Worm (Caenorhabditis elegans) whole organism, L3 larva: ENCODE data around the gene srh-213.
"Not testable (repeated sequence)": the region's sequence is repeated elsewhere in the genome, so short reads cannot be mapped to it uniquely, and the experiment has no call there.

Source experiments
- R02D3.7 ChIP-seq: fragments of 150-350 bp; optimal IDR thresholded peaks from 2 replicates; lab custom pipeline; 2014; ENCODE audit warnings: missing biosample characterization, missing genetic modification characterization
- aly-2 ChIP-seq: fragments of 150-350 bp; optimal IDR thresholded peaks from 2 replicates; lab custom pipeline; 2014; ENCODE audit warnings: missing biosample characterization, missing genetic modification characterization
- ama-1 ChIP-seq: fragments of 150-350 bp; optimal IDR thresholded peaks from 2 replicates; lab custom pipeline; 2018
- ceh-16 ChIP-seq: sonication (generic microtip); optimal IDR thresholded peaks from 2 replicates; lab custom pipeline; 2017; ENCODE audit warnings: missing biosample characterization, missing genetic modification characterization
- ceh-28 ChIP-seq: fragments of 150-350 bp; optimal IDR thresholded peaks from 2 replicates; lab custom pipeline; 2014; ENCODE audit warnings: missing biosample characterization, missing genetic modification reagents, missing genetic modification characterization
- ceh-82 ChIP-seq: fragments of 150-350 bp; optimal IDR thresholded peaks from 2 replicates; lab custom pipeline; 2014; ENCODE audit warnings: missing biosample characterization, missing genetic modification characterization
- daf-12 ChIP-seq: fragments of 150-350 bp; optimal IDR thresholded peaks from 2 replicates; lab custom pipeline; 2014; ENCODE audit warnings: missing biosample characterization, missing genetic modification reagents, missing genetic modification characterization
- elt-1 ChIP-seq: fragments of 150-350 bp; optimal IDR thresholded peaks from 2 replicates; lab custom pipeline; 2014; ENCODE audit warnings: missing biosample characterization, missing genetic modification characterization
- elt-2 ChIP-seq: sonication (generic microtip); optimal IDR thresholded peaks from 2 replicates; lab custom pipeline; 2016; ENCODE audit warnings: missing genetic modification reagents, mild to moderate bottlenecking, missing genetic modification characterization, missing compliant biosample characterization
- elt-3 ChIP-seq, 3 experiments: fragments of 150-350 bp in 1 of 3; sonication (generic microtip) in 2 of 3; optimal IDR thresholded peaks; 2 replicates in 2 of 3; 4 replicates in 1 of 3; lab custom pipeline; 2014 to 2017; ENCODE audit warnings: missing biosample characterization in 3 of 3, missing genetic modification characterization in 3 of 3
- fkh-10 ChIP-seq: sonication (generic microtip); optimal IDR thresholded peaks from 2 replicates; lab custom pipeline; 2017; ENCODE audit warnings: missing biosample characterization, missing genetic modification reagents, missing genetic modification characterization
- fkh-2 ChIP-seq: fragments of 150-350 bp; optimal IDR thresholded peaks from 2 replicates; lab custom pipeline; 2014; ENCODE audit warnings: missing biosample characterization, missing genetic modification reagents, missing genetic modification characterization
- fos-1 ChIP-seq: fragments of 150-350 bp; optimal IDR thresholded peaks from 2 replicates; lab custom pipeline; 2014; ENCODE audit warnings: missing biosample characterization, missing genetic modification characterization
- hmg-11 ChIP-seq: sonication (generic microtip); optimal IDR thresholded peaks from 2 replicates; lab custom pipeline; 2016; ENCODE audit warnings: missing genetic modification characterization, missing compliant biosample characterization
- lin-15B ChIP-seq: fragments of 150-350 bp; optimal IDR thresholded peaks from 2 replicates; lab custom pipeline; 2014; ENCODE audit warnings: missing biosample characterization, missing genetic modification characterization
- lsy-12 ChIP-seq: sonication (generic microtip); optimal IDR thresholded peaks from 2 replicates; lab custom pipeline; 2016; ENCODE audit warnings: mild to moderate bottlenecking, missing genetic modification characterization, missing compliant biosample characterization
- mml-1 ChIP-seq: fragments of 150-350 bp; sonication (generic microtip); optimal IDR thresholded peaks from 3 replicates; lab custom pipeline; 2014; ENCODE audit warnings: missing biosample characterization, missing genetic modification characterization
- nhr-11 ChIP-seq: fragments of 150-350 bp; optimal IDR thresholded peaks from 2 replicates; lab custom pipeline; 2014; ENCODE audit warnings: missing biosample characterization, missing genetic modification characterization
- nhr-12 ChIP-seq: fragments of 150-350 bp; optimal IDR thresholded peaks from 2 replicates; lab custom pipeline; 2014; ENCODE audit warnings: missing biosample characterization, missing genetic modification characterization
- nhr-23 ChIP-seq: fragments of 150-350 bp; optimal IDR thresholded peaks from 2 replicates; lab custom pipeline; 2014; ENCODE audit warnings: missing biosample characterization, missing genetic modification reagents, missing genetic modification characterization
- nhr-237 ChIP-seq: fragments of 150-350 bp; optimal IDR thresholded peaks from 2 replicates; lab custom pipeline; 2014; ENCODE audit warnings: missing biosample characterization, missing genetic modification characterization
- nhr-28 ChIP-seq: fragments of 150-350 bp; optimal IDR thresholded peaks from 2 replicates; lab custom pipeline; 2014; ENCODE audit warnings: missing biosample characterization, missing genetic modification characterization
- nhr-43 ChIP-seq: sonication (generic microtip); optimal IDR thresholded peaks from 2 replicates; lab custom pipeline; 2016; ENCODE audit warnings: mild to moderate bottlenecking, missing genetic modification characterization, missing compliant biosample characterization; ENCODE audit not compliant: poor library complexity, severe bottlenecking
- nhr-67 ChIP-seq: fragments of 150-350 bp; optimal IDR thresholded peaks from 2 replicates; lab custom pipeline; 2014; ENCODE audit warnings: missing biosample characterization, missing genetic modification characterization
- nhr-77 ChIP-seq: fragments of 150-350 bp; optimal IDR thresholded peaks from 2 replicates; lab custom pipeline; 2014; ENCODE audit warnings: missing biosample characterization, missing genetic modification characterization
- pha-4 ChIP-seq: fragments of 150-350 bp; optimal IDR thresholded peaks from 2 replicates; lab custom pipeline; 2014; ENCODE audit warnings: missing biosample characterization, missing genetic modification reagents, missing genetic modification characterization
- sea-2 ChIP-seq: fragments of 150-350 bp; sonication (generic microtip); optimal IDR thresholded peaks from 4 replicates; lab custom pipeline; 2014; ENCODE audit warnings: missing biosample characterization, missing genetic modification reagents, missing genetic modification characterization
- tbx-2 ChIP-seq: sonication (generic microtip); optimal IDR thresholded peaks from 2 replicates; lab custom pipeline; 2016; ENCODE audit warnings: mild to moderate bottlenecking, missing genetic modification characterization, missing compliant biosample characterization
- unc-39 ChIP-seq: sonication (generic microtip); optimal IDR thresholded peaks from 4 replicates; lab custom pipeline; 2017; ENCODE audit warnings: missing biosample characterization, missing genetic modification characterization
- unc-62 ChIP-seq: fragments of 150-350 bp; sonication (generic microtip); optimal IDR thresholded peaks from 4 replicates; lab custom pipeline; 2014; ENCODE audit warnings: missing biosample characterization, missing genetic modification reagents, missing genetic modification characterization
- zag-1 ChIP-seq: fragments of 150-350 bp; optimal IDR thresholded peaks from 2 replicates; lab custom pipeline; 2014; ENCODE audit warnings: missing biosample characterization, missing genetic modification characterization
- ztf-11 ChIP-seq: fragments of 150-350 bp; optimal IDR thresholded peaks from 2 replicates; lab custom pipeline; 2014; ENCODE audit warnings: missing biosample characterization, missing genetic modification characterization
- ztf-4 ChIP-seq: fragments of 150-350 bp; optimal IDR thresholded peaks from 2 replicates; lab custom pipeline; 2014; ENCODE audit warnings: missing biosample characterization, missing genetic modification characterization

The srh-213 gene

ce11 chrV:3631591-3631990 is 36.8 kb upstream of the srh-213 start, which contains the start of gene F59B1.6:
Gene F59B1.6, minus strand, starts transcription at chrV:3631691.
- TF ChIP-seq fos-1 (tag; lab: Kevin White, UChicago): no peak
- TF ChIP-seq nhr-12 (tag; lab: Kevin White, UChicago): no peak
- TF ChIP-seq, all 47 proteins: peak for 0

- no peak for TF ChIP-seq unc-62 (GFP tag; lab: Kevin White, UChicago)
- no peak for TF ChIP-seq lsy-12 (tag; lab: Kevin White, UChicago)
- TF ChIP-seq sea-2 (GFP tag; lab: Kevin White, UChicago): no peak
- TF ChIP-seq R02D3.7 (tag; lab: Kevin White, UChicago): no peak
- TF ChIP-seq unc-39 (tag; lab: Kevin White, UChicago): no peak
- TF ChIP-seq fkh-2 (tag; lab: Kevin White, UChicago): no peak
- TF ChIP-seq nhr-28 (tag; lab: Kevin White, UChicago): no peak
- no peak for TF ChIP-seq pha-4 (tag; lab: Kevin White, UChicago)
- TF ChIP-seq ceh-16 (tag; lab: Kevin White, UChicago): no peak
- no peak for TF ChIP-seq nhr-67 (tag; lab: Kevin White, UChicago)
- TF ChIP-seq fkh-10 (GFP tag; lab: Kevin White, UChicago): no peak
Measured at ce11 chrV:3626944-3627343, 32.1 kb upstream of the srh-213 start, which contains the start of gene F59B1.4. Gene F59B1.4, minus strand, starts transcription at chrV:3627044.

DNA sequence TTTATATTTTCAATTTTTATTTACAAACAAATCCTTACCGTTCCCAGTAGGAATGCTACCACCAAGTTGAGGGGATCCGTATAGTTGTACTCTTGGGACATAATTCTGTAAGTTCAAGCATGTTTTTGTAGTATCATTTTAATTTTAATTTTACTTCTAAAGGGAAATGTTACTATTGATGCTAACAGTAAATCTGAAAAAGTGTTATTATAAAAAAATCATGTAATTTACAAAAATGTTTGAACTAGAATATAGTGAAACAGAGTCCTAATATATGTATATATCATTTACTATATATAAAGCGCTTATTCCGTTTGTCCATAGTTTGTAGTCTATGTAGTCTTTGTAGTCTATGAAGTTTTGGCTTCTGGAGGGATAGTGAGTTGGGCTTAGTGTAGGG is 25.8 kb upstream of the srh-213 start, which contains the start of gene srx-93:
srx-93 (minus strand) TSS at position 101 of the 400 bp plus-strand sequence.
- TF ChIP-seq fos-1, aly-2, R02D3.7 (tag; lab: Kevin White, UChicago): not testable (repeated sequence)
- TF ChIP-seq, all 47 proteins: peak for 0; not testable (repeated sequence) for 47

DNA sequence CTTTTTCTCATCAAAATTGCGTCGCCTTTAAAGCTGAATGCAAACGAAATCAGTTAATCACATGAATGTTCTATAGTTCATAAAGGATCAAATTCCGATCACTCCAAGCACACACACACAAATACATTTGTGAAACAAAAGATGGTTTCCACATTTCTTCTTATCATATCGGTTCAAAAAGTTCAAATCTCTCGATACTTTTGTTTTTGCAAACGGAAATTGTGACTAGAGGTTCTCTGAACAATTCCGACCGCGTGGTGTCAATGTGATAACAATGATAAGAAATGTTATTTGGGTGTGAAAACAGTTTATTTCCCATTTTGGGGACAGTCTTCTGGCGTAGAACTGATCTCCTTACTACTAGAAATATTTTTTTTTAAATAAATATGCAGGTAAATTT is 22.0 kb upstream of the srh-213 start:
- TF ChIP-seq tbx-2 (tag; lab: Kevin White, UChicago): no peak
- TF ChIP-seq nhr-11 (tag; lab: Kevin White, UChicago): no peak
- no peak for TF ChIP-seq nhr-12 (tag; lab: Kevin White, UChicago)
- no peak for TF ChIP-seq ceh-82 (tag; lab: Kevin White, UChicago)
- no peak for TF ChIP-seq elt-3 (tag; optimal IDR thresholded peaks at IDR 0.05; lab: Kevin White, UChicago)
- no peak for TF ChIP-seq sea-2 (GFP tag; lab: Kevin White, UChicago)
- no peak for TF ChIP-seq lin-15B
- no peak for TF ChIP-seq fos-1 (tag; lab: Kevin White, UChicago)
- no peak for TF ChIP-seq mml-1 (tag; lab: Kevin White, UChicago)
- TF ChIP-seq nhr-237 (tag; lab: Kevin White, UChicago): no peak
- no peak for TF ChIP-seq nhr-23 (tag; lab: Kevin White, UChicago)
- TF ChIP-seq ztf-4 (tag; lab: Kevin White, UChicago): no peak
- TF ChIP-seq lsy-12 (tag; lab: Kevin White, UChicago): no peak
- no peak for TF ChIP-seq unc-39 (tag; lab: Kevin White, UChicago)
- TF ChIP-seq nhr-43 (tag; lab: Kevin White, UChicago): no peak
- TF ChIP-seq ztf-11: no peak

- no peak for TF ChIP-seq elt-1
- TF ChIP-seq R02D3.7 (tag; lab: Kevin White, UChicago): no peak
- no peak for TF ChIP-seq ama-1 (lab: Kevin White, UChicago)
- no peak for TF ChIP-seq ceh-28
- no peak for TF ChIP-seq sea-2 (GFP tag; lab: Kevin White, UChicago)
- TF ChIP-seq pha-4 (tag; lab: Kevin White, UChicago): no peak
- TF ChIP-seq elt-3 (tag; optimal IDR thresholded peaks at IDR 0.05; lab: Kevin White, UChicago): no peak
- TF ChIP-seq nhr-67 (tag; lab: Kevin White, UChicago): no peak
- no peak for TF ChIP-seq unc-39 (tag; lab: Kevin White, UChicago)
- no peak for TF ChIP-seq daf-12
Measured at ce11 chrV:3614397-3614796, 19.6 kb upstream of the srh-213 start, which contains the start of gene T22F3.11. Gene T22F3.11, minus strand, starts transcription at chrV:3614553.

- TF ChIP-seq hmg-11 (tag; lab: Kevin White, UChicago) (no peak), nhr-67 (tag; lab: Kevin White, UChicago) (no peak), elt-2 (tag; lab: Kevin White, UChicago) (no peak), ceh-28 (no peak), unc-39 (tag; lab: Kevin White, UChicago) (no peak), zag-1 (no peak), nhr-77 (tag; lab: Kevin White, UChicago) (no peak)
Measured at ce11 chrV:3613042-3613441, 18.2 kb upstream of the srh-213 start.
